Fruit fly (Drosophila melanogaster) whole organism, embryonic: Measurements from ENCODE around the gene Stat92E.

Experiments used
- Antp ChIP-seq: fragments of 200-800 bp; sonication (Bioruptor generic); optimal IDR thresholded peaks from 3 replicates; lab custom pipeline; 2016; ENCODE audit warnings: missing biosample characterization, missing genetic modification characterization
- CG10267 ChIP-seq: fragments of 200-800 bp; sonication (Bioruptor generic); optimal IDR thresholded peaks from 2 replicates; lab custom pipeline; 2018; ENCODE audit warnings: missing biosample characterization, mild to moderate bottlenecking, missing genetic modification characterization, moderate library complexity
- CG11247 ChIP-seq: fragments of 200-800 bp; sonication (Bioruptor generic); IDR thresholded peaks from 2 replicates; pipeline ENCODE4 v1.3.6; 2022; ENCODE audit warnings: missing biosample characterization, missing genetic modification characterization
- CG11560 ChIP-seq: fragments of 200-800 bp; sonication (Bioruptor generic); IDR thresholded peaks from 3 replicates; pipeline ENCODE4 v1.3.6; 2022; ENCODE audit warnings: missing biosample characterization, missing genetic modification characterization
- CG11696 ChIP-seq: fragments of 200-800 bp; sonication (Bioruptor generic); IDR thresholded peaks from 2 replicates; pipeline ENCODE4 v1.3.6; 2022; ENCODE audit warnings: missing biosample characterization, missing genetic modification characterization
- CG12104 ChIP-seq: fragments of 200-800 bp; sonication (Bioruptor generic); optimal IDR thresholded peaks from 3 replicates; lab custom pipeline; 2016; ENCODE audit warnings: missing biosample characterization, missing genetic modification characterization
- CG14667 ChIP-seq: fragments of 200-800 bp; sonication (Bioruptor generic); IDR thresholded peaks from 2 replicates; pipeline ENCODE4 v1.3.6; 2022; ENCODE audit warnings: missing biosample characterization, missing genetic modification characterization
- CG14710 ChIP-seq: fragments of 200-800 bp; sonication (Bioruptor generic); optimal IDR thresholded peaks from 3 replicates; lab custom pipeline; 2019; ENCODE audit warnings: missing biosample characterization, mild to moderate bottlenecking, missing genetic modification characterization, moderate library complexity
- CG14860 ChIP-seq: fragments of 200-800 bp; sonication (Bioruptor generic); IDR thresholded peaks from 3 replicates; pipeline ENCODE4 v1.3.6; 2022; ENCODE audit warnings: missing biosample characterization, missing genetic modification characterization; ENCODE audit not compliant: partially characterized antibody
- CG15269 ChIP-seq: fragments of 200-800 bp; sonication (Bioruptor generic); optimal IDR thresholded peaks from 2 replicates; lab custom pipeline; 2018; ENCODE audit warnings: missing biosample characterization, mild to moderate bottlenecking, missing genetic modification characterization, moderate library complexity
- CG16863 ChIP-seq: fragments of 200-800 bp; sonication (Bioruptor generic); optimal IDR thresholded peaks from 3 replicates; lab custom pipeline; 2016; ENCODE audit warnings: missing biosample characterization, missing genetic modification characterization
- CG18262 ChIP-seq: fragments of 200-800 bp; optimal IDR thresholded peaks from 3 replicates; lab custom pipeline; 2019; ENCODE audit warnings: missing biosample characterization, mild to moderate bottlenecking, missing genetic modification characterization, moderate library complexity
- CG3281 ChIP-seq: fragments of 200-800 bp; sonication (Bioruptor generic); optimal IDR thresholded peaks from 3 replicates; lab custom pipeline; 2017; ENCODE audit warnings: missing biosample characterization, mild to moderate bottlenecking, missing genetic modification characterization
- CG3838 ChIP-seq: fragments of 200-800 bp; sonication (Bioruptor generic); optimal IDR thresholded peaks from 3 replicates; lab custom pipeline; 2016; ENCODE audit warnings: missing biosample characterization, missing genetic modification characterization
- CG4424 ChIP-seq: fragments of 200-800 bp; sonication (Bioruptor generic); optimal IDR thresholded peaks from 3 replicates; lab custom pipeline; 2016; ENCODE audit warnings: missing biosample characterization, missing genetic modification characterization
- CG4854 ChIP-seq: fragments of 200-800 bp; sonication (Bioruptor generic); optimal IDR thresholded peaks from 2 replicates; lab custom pipeline; 2016; ENCODE audit warnings: missing biosample characterization, missing genetic modification characterization, inconsistent platforms
- CG7928 ChIP-seq: fragments of 200-800 bp; sonication (Bioruptor generic); optimal IDR thresholded peaks from 2 replicates; lab custom pipeline; 2017; ENCODE audit warnings: missing biosample characterization, mild to moderate bottlenecking, missing genetic modification characterization
- CG7963 ChIP-seq: fragments of 200-800 bp; sonication (Bioruptor generic); IDR thresholded peaks from 3 replicates; pipeline ENCODE4 v1.3.6; 2022; ENCODE audit warnings: missing biosample characterization, missing genetic modification characterization; ENCODE audit not compliant: partially characterized antibody
- CG7987 ChIP-seq: fragments of 200-800 bp; sonication (Bioruptor generic); optimal IDR thresholded peaks from 2 replicates; lab custom pipeline; 2018; ENCODE audit warnings: missing biosample characterization, mild to moderate bottlenecking, missing genetic modification characterization, moderate library complexity
- CG8765 ChIP-seq: fragments of 200-800 bp; sonication (Bioruptor generic); IDR thresholded peaks from 2 replicates; pipeline ENCODE4 v1.3.6; 2022; ENCODE audit warnings: missing biosample characterization, missing genetic modification characterization
- CG9727 ChIP-seq: fragments of 200-800 bp; sonication (Bioruptor generic); optimal IDR thresholded peaks from 3 replicates; lab custom pipeline; 2017; ENCODE audit warnings: missing biosample characterization, mild to moderate bottlenecking, missing genetic modification characterization
- E2f1 ChIP-seq: fragments of 200-800 bp; sonication (Bioruptor generic); IDR thresholded peaks from 2 replicates; pipeline ENCODE4 v1.3.6; 2022; ENCODE audit warnings: missing biosample characterization, missing genetic modification characterization
- Fer2 ChIP-seq: fragments of 200-800 bp; sonication (Bioruptor generic); optimal IDR thresholded peaks from 2 replicates; lab custom pipeline; 2018; ENCODE audit warnings: missing biosample characterization, mild to moderate bottlenecking, missing genetic modification characterization, moderate library complexity
- HLH4C ChIP-seq: fragments of 200-800 bp; sonication (Bioruptor generic); IDR thresholded peaks from 3 replicates; pipeline ENCODE4 v1.3.6; 2022; ENCODE audit warnings: missing biosample characterization, missing genetic modification characterization; ENCODE audit not compliant: partially characterized antibody
- HLHmδ ChIP-seq: fragments of 200-800 bp; sonication (Bioruptor generic); optimal IDR thresholded peaks from 2 replicates; lab custom pipeline; 2018; ENCODE audit warnings: missing biosample characterization, mild to moderate bottlenecking, missing genetic modification characterization, moderate library complexity
- Hr39 ChIP-seq: fragments of >200 bp; optimal IDR thresholded peaks from 2 replicates; lab custom pipeline; 2017
- Hr78 ChIP-seq, 2 experiments: fragments of 200-800 bp in 1 of 2; fragments of >200 bp in 1 of 2; sonication (Bioruptor generic) in 1 of 2; optimal IDR thresholded peaks; 2 replicates each; lab custom pipeline; 2017 to 2019; ENCODE audit warnings: missing biosample characterization in 2 of 2, missing genetic modification characterization in 2 of 2, mild to moderate bottlenecking in 1 of 2, moderate library complexity in 1 of 2
- MBD-R2 ChIP-seq: fragments of 200-800 bp; sonication (Bioruptor generic); IDR thresholded peaks from 2 replicates; pipeline ENCODE4 v1.3.6; 2022; ENCODE audit warnings: missing biosample characterization, missing genetic modification characterization
- Nf-YC ChIP-seq: fragments of 200-800 bp; optimal IDR thresholded peaks from 3 replicates; lab custom pipeline; 2019; ENCODE audit warnings: missing biosample characterization, mild to moderate bottlenecking, missing genetic modification characterization, moderate library complexity
- Usf ChIP-seq: fragments of 200-800 bp; sonication (Bioruptor generic); optimal IDR thresholded peaks from 2 replicates; lab custom pipeline; 2017; ENCODE audit warnings: missing genotype, missing biosample characterization, missing genetic modification characterization
- bab2 ChIP-seq: fragments of 200-800 bp; sonication (Bioruptor generic); optimal IDR thresholded peaks from 2 replicates; lab custom pipeline; 2016; ENCODE audit warnings: missing biosample characterization, missing genetic modification characterization
- btn ChIP-seq: fragments of 200-800 bp; sonication (Bioruptor generic); optimal IDR thresholded peaks from 2 replicates; lab custom pipeline; 2016; ENCODE audit warnings: missing biosample characterization, missing genetic modification characterization
- dmrt99B ChIP-seq: fragments of 200-800 bp; sonication (Bioruptor generic); optimal IDR thresholded peaks from 2 replicates; lab custom pipeline; 2018; ENCODE audit warnings: missing biosample characterization, mild to moderate bottlenecking, missing genetic modification characterization, moderate library complexity
- dysf ChIP-seq: fragments of 200-800 bp; sonication (Bioruptor generic); IDR thresholded peaks from 3 replicates; pipeline ENCODE4 v1.3.6; 2022; ENCODE audit warnings: missing biosample characterization, missing genetic modification characterization
- eve ChIP-seq, 2 experiments: fragments of >200 bp; optimal IDR thresholded peaks; 2 replicates each; lab custom pipeline; 2017; ENCODE audit warnings: missing biosample characterization in 2 of 2, missing genetic modification characterization in 2 of 2
- ewg ChIP-seq: fragments of 200-800 bp; sonication (Bioruptor generic); optimal IDR thresholded peaks from 3 replicates; lab custom pipeline; 2017; ENCODE audit warnings: mild to moderate bottlenecking, missing biosample characterization, missing genetic modification reagents, missing genetic modification characterization
- grau ChIP-seq: fragments of 200-800 bp; optimal IDR thresholded peaks from 3 replicates; lab custom pipeline; 2019; ENCODE audit warnings: missing biosample characterization, mild to moderate bottlenecking, missing genetic modification characterization, moderate library complexity
- grn ChIP-seq: fragments of 200-800 bp; sonication (Bioruptor generic); optimal IDR thresholded peaks from 3 replicates; lab custom pipeline; 2017; ENCODE audit warnings: missing biosample characterization, missing genetic modification characterization
- hth ChIP-seq: fragments of >200 bp; optimal IDR thresholded peaks from 2 replicates; lab custom pipeline; 2017; ENCODE audit warnings: inconsistent platforms
- jing ChIP-seq: fragments of 200-800 bp; sonication (Bioruptor generic); optimal IDR thresholded peaks from 2 replicates; lab custom pipeline; 2018; ENCODE audit warnings: missing biosample characterization, mild to moderate bottlenecking, missing genetic modification characterization
- lab ChIP-seq: fragments of 200-800 bp; sonication (Bioruptor generic); optimal IDR thresholded peaks from 3 replicates; lab custom pipeline; 2017; ENCODE audit warnings: missing biosample characterization, missing genetic modification characterization, mild to moderate bottlenecking, moderate library complexity, missing genetic modification reagents
- maf-S ChIP-seq: fragments of 200-800 bp; sonication (Bioruptor generic); optimal IDR thresholded peaks from 2 replicates; lab custom pipeline; 2016; ENCODE audit warnings: missing biosample characterization, missing genetic modification characterization
- onecut ChIP-seq: fragments of 200-800 bp; sonication (Bioruptor generic); IDR thresholded peaks from 2 replicates; pipeline ENCODE4 v1.3.6; 2022; ENCODE audit warnings: missing biosample characterization, missing genetic modification characterization
- pnt ChIP-seq: fragments of 200-800 bp; sonication (Bioruptor generic); optimal IDR thresholded peaks from 3 replicates; lab custom pipeline; 2016; ENCODE audit warnings: missing biosample characterization, missing genetic modification characterization
- sima ChIP-seq: fragments of 200-800 bp; sonication (Bioruptor generic); optimal IDR thresholded peaks from 2 replicates; lab custom pipeline; 2016; ENCODE audit warnings: missing biosample characterization, missing genetic modification characterization
- tna ChIP-seq: fragments of 200-800 bp; sonication (Bioruptor generic); IDR thresholded peaks from 2 replicates; pipeline ENCODE4 v1.3.6; 2022; ENCODE audit warnings: missing biosample characterization, missing genetic modification characterization; ENCODE audit not compliant: partially characterized antibody
- tup ChIP-seq: fragments of 200-800 bp; sonication (Bioruptor generic); optimal IDR thresholded peaks from 2 replicates; lab custom pipeline; 2016; ENCODE audit warnings: missing biosample characterization, mild to moderate bottlenecking, missing genetic modification characterization, moderate library complexity
- usp ChIP-seq: fragments of >200 bp; optimal IDR thresholded peaks from 2 replicates; lab custom pipeline; 2017; ENCODE audit warnings: missing biosample characterization, missing genetic modification characterization
- vfl ChIP-seq: fragments of 200-800 bp; sonication (Bioruptor generic); optimal IDR thresholded peaks from 2 replicates; lab custom pipeline; 2016; ENCODE audit warnings: missing biosample characterization, missing genetic modification characterization

The Stat92E gene

dm6 chr3R:20594194-20595144 lies 42.4 kb upstream of the Stat92E start (continued):
- TF ChIP-seq grau (tag; lab: Kevin White, UChicago): peak; percentile 93
- TF ChIP-seq Antp (GFP tag; lab: Kevin White, UChicago): no peak
- no peak for TF ChIP-seq Hr39 (lab: Kevin White, UChicago)
- TF ChIP-seq usp (GFP tag; lab: Kevin White, UChicago): no peak
- TF ChIP-seq CG14860: no peak
- TF ChIP-seq pnt (GFP tag; lab: Kevin White, UChicago): peak; percentile 3
- peak; percentile 98 for TF ChIP-seq CG14710 (tag; lab: Kevin White, UChicago)
- no peak for TF ChIP-seq hth
- peak; percentile 34 for TF ChIP-seq CG7987 (GFP tag; lab: Kevin White, UChicago)
- TF ChIP-seq Fer2 (tag; lab: Kevin White, UChicago): peak; percentile 58
- TF ChIP-seq dysf (GFP tag; lab: Robert Waterston, UW): peak; percentile 88
- TF ChIP-seq MBD-R2 (GFP tag; lab: Robert Waterston, UW): no peak; the same call in 1 of the 2 replicates
- TF ChIP-seq btn (GFP tag; lab: Kevin White, UChicago): no peak
- TF ChIP-seq tna (GFP tag; lab: Robert Waterston, UW): no peak
- TF ChIP-seq CG7928 (GFP tag; lab: Kevin White, UChicago): no peak
- TF ChIP-seq CG3281 (GFP tag; lab: Kevin White, UChicago): peak; percentile 79
- TF ChIP-seq tup (GFP tag; lab: Kevin White, UChicago): no peak
- peak; percentile 23 for TF ChIP-seq CG11247
- TF ChIP-seq CG11696 (GFP tag; lab: Robert Waterston, UW): 0 out of 2 replicates have a peak, but pooled peaks have one; percentile 23
- TF ChIP-seq Usf (GFP tag; lab: Kevin White, UChicago): peak; percentile 84
- peak; percentile 78 for TF ChIP-seq HLHmδ
- TF ChIP-seq CG10267 (tag; lab: Kevin White, UChicago): peak; percentile 94
- TF ChIP-seq bab2 (GFP tag; lab: Kevin White, UChicago): peak; percentile 30
- TF ChIP-seq CG9727 (GFP tag; lab: Kevin White, UChicago): peak; percentile 97
- no peak for TF ChIP-seq CG4854 (GFP tag; lab: Kevin White, UChicago)
- TF ChIP-seq CG7963 (GFP tag; lab: Robert Waterston, UW): no peak
- no peak for TF ChIP-seq grn (GFP tag; lab: Kevin White, UChicago)
- TF ChIP-seq maf-S (GFP tag; lab: Kevin White, UChicago): no peak
- no peak for TF ChIP-seq CG11560 (tag; lab: Robert Waterston, UW)
- no peak for TF ChIP-seq HLH4C
- peak; percentile 72 for TF ChIP-seq ewg (GFP tag; lab: Kevin White, UChicago)
- peak; percentile 67 for TF ChIP-seq onecut
- no peak for TF ChIP-seq vfl (GFP tag; lab: Kevin White, UChicago)
- peak; percentile 82 for TF ChIP-seq CG12104
- TF ChIP-seq CG8765 (GFP tag; lab: Robert Waterston, UW): no peak; the same call in 1 of the 2 replicates
- no peak for TF ChIP-seq sima (GFP tag; lab: Kevin White, UChicago)
- peak; percentile 11 for TF ChIP-seq jing (GFP tag; lab: Kevin White, UChicago)
- peak; percentile 73 for TF ChIP-seq Nf-YC
- TF ChIP-seq CG14667 (GFP tag; lab: Robert Waterston, UW): peak; percentile 79
- peak; percentile 87 for TF ChIP-seq CG4424
- peak; percentile 89 for TF ChIP-seq CG15269 (tag; lab: Kevin White, UChicago)
- TF ChIP-seq Hr78 (GFP tag; optimal IDR thresholded peaks at IDR 0.05; lab: Kevin White, UChicago): peak in 1 of 2 experiments; percentile 82
- no peak for TF ChIP-seq eve (GFP tag; optimal IDR thresholded peaks at IDR 0.05; lab: Kevin White, UChicago)
- TF ChIP-seq CG16863 (GFP tag; lab: Kevin White, UChicago): no peak
- TF ChIP-seq E2f1 (GFP tag; lab: Robert Waterston, UW): peak; percentile 83
- TF ChIP-seq CG18262: peak; percentile 98
- TF ChIP-seq lab (GFP tag; lab: Kevin White, UChicago): peak; percentile 87
- no peak for TF ChIP-seq CG3838 (GFP tag; lab: Kevin White, UChicago)
- peak; percentile 97 for TF ChIP-seq dmrt99B
